Worm (Caenorhabditis elegans) whole organism, L1 larva: Measurements from ENCODE around the gene grwd-1.

Experiments used
- fos-1 ChIP-seq: fragments of 150-350 bp; optimal IDR thresholded peaks from 2 replicates; lab custom pipeline; 2014; ENCODE audit warnings: missing biosample characterization, missing genetic modification characterization
- hlh-17 ChIP-seq: fragments of 200-800 bp; sonication (Bioruptor generic); optimal IDR thresholded peaks from 2 replicates; lab custom pipeline; 2018; ENCODE audit warnings: missing genetic modification characterization, mild to moderate bottlenecking, missing compliant biosample characterization, moderate library complexity, borderline replicate concordance
- nhr-237 ChIP-seq: fragments of 150-350 bp; optimal IDR thresholded peaks from 2 replicates; lab custom pipeline; 2014; ENCODE audit warnings: missing biosample characterization, missing genetic modification characterization
- nhr-90 ChIP-seq: sonication (generic microtip); optimal IDR thresholded peaks from 2 replicates; lab custom pipeline; 2016; ENCODE audit warnings: mild to moderate bottlenecking, missing genetic modification characterization, missing compliant biosample characterization; ENCODE audit not compliant: poor library complexity
- pag-3 ChIP-seq: sonication (generic microtip); optimal IDR thresholded peaks from 2 replicates; lab custom pipeline; 2017; ENCODE audit warnings: missing genetic modification characterization, mild to moderate bottlenecking, missing compliant biosample characterization, antibody characterized with exemption, borderline replicate concordance; ENCODE audit not compliant: insufficient read depth
- snpc-4 ChIP-seq: fragments of 150-350 bp; optimal IDR thresholded peaks from 2 replicates; lab custom pipeline; 2014; ENCODE audit warnings: missing biosample characterization, missing genetic modification characterization
- sox-4 ChIP-seq: sonication (generic microtip); optimal IDR thresholded peaks from 2 replicates; lab custom pipeline; 2016; ENCODE audit warnings: missing genetic modification characterization, missing compliant biosample characterization
- unc-98 ChIP-seq: fragments of 200-800 bp; sonication (Bioruptor generic); IDR thresholded peaks from 2 replicates; pipeline ENCODE4 v1.3.6; 2022; ENCODE audit warnings: missing genetic modification characterization, missing compliant biosample characterization
- zip-4 ChIP-seq: fragments of 200-800 bp; sonication (Bioruptor generic); optimal IDR thresholded peaks from 2 replicates; lab custom pipeline; 2018; ENCODE audit warnings: mild to moderate bottlenecking, missing genetic modification characterization, moderate library complexity, missing compliant biosample characterization
- ztf-4 ChIP-seq: fragments of 150-350 bp; optimal IDR thresholded peaks from 2 replicates; lab custom pipeline; 2014; ENCODE audit warnings: missing biosample characterization, missing genetic modification characterization

- no peak for TF ChIP-seq nhr-90 (tag; lab: Kevin White, UChicago)
- TF ChIP-seq ztf-4 (tag; lab: Kevin White, UChicago): no peak
- TF ChIP-seq snpc-4 (tag; lab: Kevin White, UChicago): no peak
- TF ChIP-seq zip-4 (GFP tag; lab: Kevin White, UChicago): no peak
- TF ChIP-seq pag-3 (tag; lab: Kevin White, UChicago): no peak
- TF ChIP-seq unc-98 (GFP tag; lab: Robert Waterston, UW): no peak
- TF ChIP-seq hlh-17 (GFP tag; lab: Kevin White, UChicago): no peak
- no peak for TF ChIP-seq sox-4 (tag; lab: Kevin White, UChicago)
- TF ChIP-seq fos-1 (tag; lab: Kevin White, UChicago): no peak
- TF ChIP-seq nhr-237: no peak
Measured at ce11 chrIII:5190671-5191174, 37.5 kb downstream of the grwd-1 start, which contains the start of gene hira-1.
